Worm (Caenorhabditis elegans) whole organism, late embryonic: ENCODE data around the gene atgl-1.

ENCODE experiments used
- ama-1 ChIP-seq: fragments of 150-350 bp; optimal IDR thresholded peaks from 2 replicates; lab custom pipeline; 2014
- ceh-48 ChIP-seq: sonication (generic microtip); optimal IDR thresholded peaks from 2 replicates; lab custom pipeline; 2016; ENCODE audit warnings: missing genetic modification characterization, inconsistent platforms, missing compliant biosample characterization
- dve-1 ChIP-seq: sonication (generic microtip); optimal IDR thresholded peaks from 2 replicates; lab custom pipeline; 2017; ENCODE audit warnings: antibody characterized with exemption, mild to moderate bottlenecking, missing genetic modification characterization, missing compliant biosample characterization
- fax-1 ChIP-seq: sonication (generic microtip); optimal IDR thresholded peaks from 2 replicates; lab custom pipeline; 2016; ENCODE audit warnings: missing genotype, missing genetic modification characterization, missing compliant biosample characterization
- hlh-13 ChIP-seq: fragments of 200-800 bp; sonication (Bioruptor generic); optimal IDR thresholded peaks from 2 replicates; lab custom pipeline; 2018; ENCODE audit warnings: mild to moderate bottlenecking, missing genetic modification characterization, missing compliant biosample characterization
- npax-4 ChIP-seq: sonication (generic microtip); optimal IDR thresholded peaks from 2 replicates; lab custom pipeline; 2016; ENCODE audit warnings: missing genetic modification characterization, missing compliant biosample characterization
- odd-2 ChIP-seq: sonication (generic microtip); optimal IDR thresholded peaks from 2 replicates; lab custom pipeline; 2017; ENCODE audit warnings: antibody characterized with exemption, mild to moderate bottlenecking, missing genetic modification characterization, missing compliant biosample characterization
- pha-4 ChIP-seq: fragments of 150-350 bp; optimal IDR thresholded peaks from 2 replicates; lab custom pipeline; 2018; ENCODE audit warnings: missing biosample characterization, missing genetic modification reagents, missing genetic modification characterization
- ref-2 ChIP-seq: sonication (generic microtip); optimal IDR thresholded peaks from 2 replicates; lab custom pipeline; 2016; ENCODE audit warnings: missing genetic modification characterization, missing compliant biosample characterization
- rnt-1 ChIP-seq: sonication (generic microtip); optimal IDR thresholded peaks from 2 replicates; lab custom pipeline; 2016; ENCODE audit warnings: missing genetic modification characterization, missing compliant biosample characterization
- unc-42 ChIP-seq: sonication (generic microtip); optimal IDR thresholded peaks from 2 replicates; lab custom pipeline; 2016; ENCODE audit warnings: missing genotype, missing genetic modification characterization, missing compliant biosample characterization
- zip-5 ChIP-seq: sonication (generic microtip); optimal IDR thresholded peaks from 2 replicates; lab custom pipeline; 2016; ENCODE audit warnings: missing genetic modification characterization, missing compliant biosample characterization

ce11 chrIII:6382987-6383602, 36.2 kb downstream of the atgl-1 start, which contains the start of gene let-716:
- TF ChIP-seq hlh-13 (GFP tag; lab: Kevin White, UChicago) (no peak), fax-1 (tag; lab: Kevin White, UChicago) (no peak), ceh-48 (tag; lab: Kevin White, UChicago) (no peak), unc-42 (tag; lab: Kevin White, UChicago) (peak; percentile 2), ama-1 (no peak), odd-2 (tag; lab: Kevin White, UChicago) (no peak), ref-2 (tag; lab: Kevin White, UChicago) (no peak), pha-4 (tag; lab: Kevin White, UChicago) (no peak), dve-1 (tag; lab: Kevin White, UChicago) (no peak), zip-5 (tag; lab: Kevin White, UChicago) (no peak), rnt-1 (tag; lab: Kevin White, UChicago) (no peak), npax-4 (tag; lab: Kevin White, UChicago) (no peak)
